Fruit fly (Drosophila melanogaster) whole organism, embryonic: Measurements from ENCODE around the gene psh.

Experiments
- Atf6 ChIP-seq: fragments of 200-800 bp; sonication (Bioruptor generic); IDR thresholded peaks from 2 replicates; pipeline ENCODE4 v1.3.6; 2022; ENCODE audit warnings: missing biosample characterization, missing genetic modification characterization
- CG10431 ChIP-seq: fragments of 200-800 bp; sonication (Bioruptor generic); optimal IDR thresholded peaks from 3 replicates; lab custom pipeline; 2018; ENCODE audit warnings: missing biosample characterization, mild to moderate bottlenecking, missing genetic modification characterization
- CG11504 ChIP-seq: fragments of 200-800 bp; sonication (Bioruptor generic); optimal IDR thresholded peaks from 3 replicates; lab custom pipeline; 2019; ENCODE audit warnings: missing biosample characterization, mild to moderate bottlenecking, missing genetic modification characterization, moderate library complexity
- CG11696 ChIP-seq: fragments of 200-800 bp; sonication (Bioruptor generic); IDR thresholded peaks from 2 replicates; pipeline ENCODE4 v1.3.6; 2022; ENCODE audit warnings: missing biosample characterization, missing genetic modification characterization
- CG12236 ChIP-seq: fragments of 200-800 bp; sonication (Bioruptor generic); optimal IDR thresholded peaks from 2 replicates; lab custom pipeline; 2016; ENCODE audit warnings: missing biosample characterization, missing genetic modification characterization
- CG13287 ChIP-seq: fragments of 200-800 bp; sonication (Bioruptor generic); IDR thresholded peaks from 2 replicates; pipeline ENCODE4 v1.3.6; 2022; ENCODE audit warnings: missing biosample characterization, missing genetic modification characterization; ENCODE audit not compliant: partially characterized antibody
- CG13424 ChIP-seq: fragments of 200-800 bp; sonication (Bioruptor generic); optimal IDR thresholded peaks from 2 replicates; lab custom pipeline; 2019; ENCODE audit warnings: missing biosample characterization, mild to moderate bottlenecking, missing genetic modification characterization, moderate library complexity
- CG13624 ChIP-seq: fragments of 200-800 bp; sonication (Bioruptor generic); optimal IDR thresholded peaks from 2 replicates; lab custom pipeline; 2016; ENCODE audit warnings: missing biosample characterization, missing genetic modification characterization
- CG13894 ChIP-seq: fragments of 200-800 bp; sonication (Bioruptor generic); optimal IDR thresholded peaks from 3 replicates; lab custom pipeline; 2018; ENCODE audit warnings: missing biosample characterization, mild to moderate bottlenecking, missing genetic modification characterization, moderate library complexity
- CG17802 ChIP-seq: fragments of 200-800 bp; sonication (Bioruptor generic); optimal IDR thresholded peaks from 2 replicates; lab custom pipeline; 2018; ENCODE audit warnings: missing biosample characterization, mild to moderate bottlenecking, missing genetic modification characterization, moderate library complexity
- CG3065 ChIP-seq: fragments of 200-800 bp; sonication (Bioruptor generic); optimal IDR thresholded peaks from 2 replicates; lab custom pipeline; 2016; ENCODE audit warnings: missing biosample characterization, missing genetic modification characterization
- CG31365 ChIP-seq: fragments of 200-800 bp; sonication (Bioruptor generic); optimal IDR thresholded peaks from 2 replicates; lab custom pipeline; 2018; ENCODE audit warnings: missing biosample characterization, mild to moderate bottlenecking, missing genetic modification characterization
- CG33557 ChIP-seq: fragments of 200-800 bp; sonication (Bioruptor generic); optimal IDR thresholded peaks from 2 replicates; lab custom pipeline; 2019; ENCODE audit warnings: missing biosample characterization, mild to moderate bottlenecking, missing genetic modification characterization, moderate library complexity
- CG3407 ChIP-seq: fragments of 200-800 bp; sonication (Bioruptor generic); optimal IDR thresholded peaks from 2 replicates; lab custom pipeline; 2018; ENCODE audit warnings: missing biosample characterization, mild to moderate bottlenecking, missing genetic modification characterization
- CG34422 ChIP-seq: fragments of 200-800 bp; sonication (Bioruptor generic); IDR thresholded peaks from 3 replicates; pipeline ENCODE4 v1.3.6; 2022; ENCODE audit warnings: missing biosample characterization, missing genetic modification characterization
- CG9215 ChIP-seq: fragments of 200-800 bp; sonication (Bioruptor generic); IDR thresholded peaks from 2 replicates; pipeline ENCODE4 v1.3.6; 2022; ENCODE audit warnings: missing biosample characterization, missing genetic modification characterization
- CG9437 ChIP-seq: fragments of 200-800 bp; sonication (Bioruptor generic); optimal IDR thresholded peaks from 2 replicates; lab custom pipeline; 2018; ENCODE audit warnings: missing biosample characterization, mild to moderate bottlenecking, missing genetic modification characterization
- Deaf1 ChIP-seq: fragments of 200-800 bp; optimal IDR thresholded peaks from 3 replicates; lab custom pipeline; 2019; ENCODE audit warnings: missing biosample characterization, mild to moderate bottlenecking, missing genetic modification characterization, moderate library complexity
- Dek ChIP-seq: fragments of 200-800 bp; sonication (Bioruptor generic); optimal IDR thresholded peaks from 3 replicates; lab custom pipeline; 2019; ENCODE audit warnings: missing biosample characterization, mild to moderate bottlenecking, missing genetic modification characterization, moderate library complexity
- Drgx ChIP-seq: fragments of 200-800 bp; sonication (Bioruptor generic); IDR thresholded peaks from 2 replicates; pipeline ENCODE4 v1.3.6; 2022; ENCODE audit warnings: missing biosample characterization, missing genetic modification characterization
- Eip74EF ChIP-seq, 2 experiments: fragments of 200-800 bp in 1 of 2; fragments of >200 bp in 1 of 2; sonication (Bioruptor generic) in 1 of 2; optimal IDR thresholded peaks; 2 replicates each; lab custom pipeline; 2017 to 2019; ENCODE audit warnings: missing biosample characterization in 2 of 2, missing genetic modification characterization in 2 of 2, mild to moderate bottlenecking in 1 of 2, moderate library complexity in 1 of 2
- Ets65A ChIP-seq: fragments of 200-800 bp; sonication (Bioruptor generic); peaks from one replicate; lab custom pipeline; 2016; ENCODE audit warnings: missing biosample characterization, missing genetic modification characterization
- Fer1 ChIP-seq: fragments of 200-800 bp; sonication (Bioruptor generic); optimal IDR thresholded peaks from 2 replicates; lab custom pipeline; 2017; ENCODE audit warnings: missing biosample characterization, mild to moderate bottlenecking, missing genetic modification characterization
- Gug ChIP-seq: fragments of 200-800 bp; sonication (Bioruptor generic); IDR thresholded peaks from 4 replicates; pipeline ENCODE4 v1.3.6; 2022; ENCODE audit warnings: missing biosample characterization, missing genetic modification characterization
- Hand ChIP-seq: fragments of 200-800 bp; sonication (Bioruptor generic); optimal IDR thresholded peaks from 2 replicates; lab custom pipeline; 2017; ENCODE audit warnings: mild to moderate bottlenecking, missing biosample characterization, missing genetic modification reagents, missing genetic modification characterization
- Hr51 ChIP-seq, 2 experiments: fragments of 200-800 bp; sonication (Bioruptor generic); optimal IDR thresholded peaks; 2 replicates in 1 of 2; 3 replicates in 1 of 2; lab custom pipeline; 2016 to 2018; ENCODE audit warnings: missing biosample characterization in 2 of 2, missing genetic modification characterization in 2 of 2, mild to moderate bottlenecking in 1 of 2, moderate library complexity in 1 of 2
- Lim3 ChIP-seq: fragments of 200-800 bp; sonication (Bioruptor generic); IDR thresholded peaks from 2 replicates; pipeline ENCODE4 v1.3.6; 2022; ENCODE audit warnings: missing biosample characterization, missing genetic modification characterization
- Max ChIP-seq: fragments of 200-800 bp; sonication (Bioruptor generic); optimal IDR thresholded peaks from 2 replicates; lab custom pipeline; 2016; ENCODE audit warnings: missing biosample characterization, mild to moderate bottlenecking, missing genetic modification characterization
- Nf-YC ChIP-seq: fragments of 200-800 bp; optimal IDR thresholded peaks from 3 replicates; lab custom pipeline; 2019; ENCODE audit warnings: missing biosample characterization, mild to moderate bottlenecking, missing genetic modification characterization, moderate library complexity
- Oaz ChIP-seq: fragments of 200-800 bp; sonication (Bioruptor generic); IDR thresholded peaks from 2 replicates; pipeline ENCODE4 v1.3.6; 2022; ENCODE audit warnings: missing biosample characterization, missing genetic modification characterization
- PHDP ChIP-seq: fragments of 200-800 bp; sonication (Bioruptor generic); optimal IDR thresholded peaks from 3 replicates; lab custom pipeline; 2018; ENCODE audit warnings: missing biosample characterization, mild to moderate bottlenecking, missing genetic modification characterization, moderate library complexity
- Rfx ChIP-seq: fragments of 200-800 bp; sonication (Bioruptor generic); IDR thresholded peaks from 2 replicates; pipeline ENCODE4 v1.3.6; 2022; ENCODE audit warnings: missing biosample characterization, missing genetic modification characterization
- Rx ChIP-seq: fragments of 200-800 bp; sonication (Bioruptor generic); IDR thresholded peaks from 2 replicates; pipeline ENCODE4 v1.3.6; 2022; ENCODE audit warnings: missing biosample characterization, missing genetic modification characterization
- Scr ChIP-seq: fragments of 200-800 bp; sonication (Bioruptor generic); IDR thresholded peaks from 2 replicates; pipeline ENCODE4 v1.3.6; 2022; ENCODE audit warnings: missing biosample characterization, missing genetic modification characterization; ENCODE audit not compliant: partially characterized antibody
- Spps ChIP-seq: fragments of 200-800 bp; sonication (Bioruptor generic); optimal IDR thresholded peaks from 2 replicates; lab custom pipeline; 2018; ENCODE audit warnings: missing biosample characterization, mild to moderate bottlenecking, missing genetic modification characterization
- Trl ChIP-seq, 3 experiments: fragments of >200 bp in 2 of 3; fragments of 200-800 bp in 1 of 3; sonication (Bioruptor generic) in 1 of 3; optimal IDR thresholded peaks; 2 replicates in 1 of 3; 3 replicates in 2 of 3; lab custom pipeline; 2016 to 2017; ENCODE audit warnings: missing biosample characterization in 1 of 3, missing genetic modification characterization in 1 of 3
- Xbp1 ChIP-seq: fragments of 200-800 bp; sonication (Bioruptor generic); optimal IDR thresholded peaks from 3 replicates; lab custom pipeline; 2016; ENCODE audit warnings: missing biosample characterization, mild to moderate bottlenecking, missing genetic modification characterization
- ap ChIP-seq: fragments of 200-800 bp; sonication (Bioruptor generic); IDR thresholded peaks from 2 replicates; pipeline ENCODE4 v1.3.6; 2022; ENCODE audit warnings: missing biosample characterization, missing genetic modification characterization
- cato ChIP-seq: fragments of 200-800 bp; sonication (Bioruptor generic); optimal IDR thresholded peaks from 2 replicates; lab custom pipeline; 2016; ENCODE audit warnings: missing biosample characterization, missing genetic modification characterization, borderline replicate concordance
- dmrt99B ChIP-seq: fragments of 200-800 bp; sonication (Bioruptor generic); optimal IDR thresholded peaks from 2 replicates; lab custom pipeline; 2018; ENCODE audit warnings: missing biosample characterization, mild to moderate bottlenecking, missing genetic modification characterization, moderate library complexity
- fd64A ChIP-seq: fragments of 200-800 bp; sonication (Bioruptor generic); optimal IDR thresholded peaks from 3 replicates; lab custom pipeline; 2018; ENCODE audit warnings: missing biosample characterization, mild to moderate bottlenecking, missing genetic modification characterization
- gfzf ChIP-seq: fragments of 200-800 bp; sonication (Bioruptor generic); optimal IDR thresholded peaks from 2 replicates; lab custom pipeline; 2016; ENCODE audit warnings: missing biosample characterization, mild to moderate bottlenecking, missing genetic modification characterization, moderate library complexity
- ind ChIP-seq: fragments of 200-800 bp; sonication (Bioruptor generic); optimal IDR thresholded peaks from 3 replicates; lab custom pipeline; 2016; ENCODE audit warnings: missing biosample characterization, missing genetic modification characterization
- jumu ChIP-seq: fragments of 200-800 bp; sonication (Bioruptor generic); optimal IDR thresholded peaks from 3 replicates; lab custom pipeline; 2016; ENCODE audit warnings: missing biosample characterization, missing genetic modification characterization
- nom ChIP-seq: fragments of 200-800 bp; sonication (Bioruptor generic); optimal IDR thresholded peaks from 2 replicates; lab custom pipeline; 2017; ENCODE audit warnings: missing biosample characterization, missing genetic modification characterization, mild to moderate bottlenecking, moderate library complexity, missing genetic modification reagents
- schlank ChIP-seq: fragments of 200-800 bp; sonication (Bioruptor generic); optimal IDR thresholded peaks from 2 replicates; lab custom pipeline; 2018; ENCODE audit warnings: missing biosample characterization, mild to moderate bottlenecking, missing genetic modification characterization
- slbo ChIP-seq: fragments of 200-800 bp; sonication (Bioruptor generic); IDR thresholded peaks from 2 replicates; pipeline ENCODE4 v1.3.6; 2022; ENCODE audit warnings: missing biosample characterization, missing genetic modification characterization
- sqz ChIP-seq: fragments of 200-800 bp; sonication (Bioruptor generic); optimal IDR thresholded peaks from 3 replicates; lab custom pipeline; 2018; ENCODE audit warnings: missing biosample characterization, mild to moderate bottlenecking, missing genetic modification characterization
- unc-4 ChIP-seq: fragments of 200-800 bp; sonication (Bioruptor generic); IDR thresholded peaks from 2 replicates; pipeline ENCODE4 v1.3.6; 2022; ENCODE audit warnings: missing biosample characterization, missing genetic modification characterization; ENCODE audit not compliant: partially characterized antibody
- usp ChIP-seq: fragments of >200 bp; optimal IDR thresholded peaks from 2 replicates; lab custom pipeline; 2017; ENCODE audit warnings: missing biosample characterization, missing genetic modification characterization

The psh gene

DNA sequence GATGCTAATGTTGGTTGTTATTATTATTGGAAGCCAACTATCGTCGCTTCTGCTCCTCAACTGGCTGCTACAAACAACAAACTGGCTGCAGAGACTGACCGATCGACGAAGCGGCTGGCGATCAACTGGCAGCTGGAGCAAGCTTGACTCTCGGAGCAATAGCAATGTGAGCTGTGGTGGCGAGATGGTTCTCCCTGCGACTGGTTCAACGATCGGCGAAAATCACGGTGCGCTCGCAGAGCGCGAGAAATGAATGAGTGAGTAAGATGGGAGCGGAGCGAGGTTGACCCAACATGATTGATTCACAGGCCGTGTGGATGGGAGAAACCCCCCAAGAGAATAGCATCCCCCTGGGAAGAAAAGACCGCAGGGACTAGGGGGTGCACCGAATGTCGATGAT lies 2.8 kb upstream of the psh start, which contains the start of gene CG15046 (continued):
- TF ChIP-seq CG13894 (tag; lab: Kevin White, UChicago) (no peak), Max (no peak), CG10431 (GFP tag; lab: Kevin White, UChicago) (no peak), CG9437 (GFP tag; lab: Kevin White, UChicago) (no peak), Dek (tag; lab: Kevin White, UChicago) (no peak), schlank (tag; lab: Kevin White, UChicago) (no peak), slbo (GFP tag; lab: Robert Waterston, UW) (no peak), CG13424 (tag; lab: Kevin White, UChicago) (no peak), CG3065 (no peak), Rx (GFP tag; lab: Robert Waterston, UW) (no peak), usp (GFP tag; lab: Kevin White, UChicago) (no peak), Gug (GFP tag; lab: Robert Waterston, UW) (no peak), Lim3 (GFP tag; lab: Robert Waterston, UW) (no peak), ind (GFP tag; lab: Kevin White, UChicago) (no peak), gfzf (GFP tag; lab: Kevin White, UChicago) (no peak), sqz (no peak), Hand (no peak), CG9215 (GFP tag; lab: Robert Waterston, UW) (no peak), Ets65A (GFP tag; lab: Kevin White, UChicago) (no peak), Eip74EF (GFP tag; optimal IDR thresholded peaks at IDR 0.05; lab: Kevin White, UChicago) (no peak), CG3407 (no peak), CG12236 (no peak), fd64A (GFP tag; lab: Kevin White, UChicago) (no peak), CG33557 (no peak), Scr (GFP tag; lab: Robert Waterston, UW) (no peak), Nf-YC (no peak), unc-4 (GFP tag; lab: Robert Waterston, UW) (0 out of 2 replicates have a peak, but pooled peaks have one; percentile 28), Trl (optimal IDR thresholded peaks at IDR 0.05; lab: Kevin White, UChicago) (peak; percentile 27 to 55), Trl (GFP tag; optimal IDR thresholded peaks at IDR 0.05; lab: Kevin White, UChicago) (no peak), CG13624 (no peak), nom (GFP tag; lab: Kevin White, UChicago) (peak; percentile 36), CG11504 (tag; lab: Kevin White, UChicago) (no peak), CG31365 (tag; lab: Kevin White, UChicago) (no peak), Xbp1 (no peak), CG34422 (GFP tag; lab: Robert Waterston, UW) (no peak), Spps (tag; lab: Kevin White, UChicago) (no peak), CG17802 (tag; lab: Kevin White, UChicago) (no peak), Deaf1 (tag; lab: Kevin White, UChicago) (peak; percentile 27), Oaz (GFP tag; lab: Robert Waterston, UW) (no peak), Hr51 (GFP tag; optimal IDR thresholded peaks at IDR 0.05; lab: Kevin White, UChicago) (no peak), Drgx (GFP tag; lab: Robert Waterston, UW) (0 out of 2 replicates have a peak, but pooled peaks have one; percentile 36), ap (GFP tag; lab: Robert Waterston, UW) (no peak), Rfx (GFP tag; lab: Robert Waterston, UW) (no peak), jumu (GFP tag; lab: Kevin White, UChicago) (no peak), Atf6 (GFP tag; lab: Robert Waterston, UW) (no peak), cato (GFP tag; lab: Kevin White, UChicago) (no peak), dmrt99B (tag; lab: Kevin White, UChicago) (no peak), CG13287 (GFP tag; lab: Robert Waterston, UW) (peak; percentile 19; the same call in 1 of the 2 replicates), PHDP (tag; lab: Kevin White, UChicago) (no peak), CG11696 (GFP tag; lab: Robert Waterston, UW) (no peak), Fer1 (GFP tag; lab: Kevin White, UChicago) (no peak)
